Worm (Caenorhabditis elegans) whole organism, L2 larva: ENCODE measurements around the gene nhr-212.

ENCODE experiments used
- blmp-1 ChIP-seq: sonication (generic microtip); optimal IDR thresholded peaks from 2 replicates; lab custom pipeline; 2017; ENCODE audit warnings: missing genetic modification characterization, mild to moderate bottlenecking, missing compliant biosample characterization, antibody characterized with exemption, moderate library complexity; ENCODE audit not compliant: insufficient read depth
- elt-1 ChIP-seq: fragments of 150-350 bp; optimal IDR thresholded peaks from 2 replicates; lab custom pipeline; 2014; ENCODE audit warnings: missing biosample characterization, missing genetic modification characterization
- nhr-11 ChIP-seq: fragments of 150-350 bp; optimal IDR thresholded peaks from 2 replicates; lab custom pipeline; 2014; ENCODE audit warnings: missing biosample characterization, missing genetic modification characterization
- zag-1 ChIP-seq: fragments of 150-350 bp; optimal IDR thresholded peaks from 2 replicates; lab custom pipeline; 2014; ENCODE audit warnings: missing biosample characterization, missing genetic modification characterization
- ztf-11 ChIP-seq: sonication (generic microtip); optimal IDR thresholded peaks from 2 replicates; lab custom pipeline; 2017; ENCODE audit warnings: missing biosample characterization, missing genetic modification characterization

DNA sequence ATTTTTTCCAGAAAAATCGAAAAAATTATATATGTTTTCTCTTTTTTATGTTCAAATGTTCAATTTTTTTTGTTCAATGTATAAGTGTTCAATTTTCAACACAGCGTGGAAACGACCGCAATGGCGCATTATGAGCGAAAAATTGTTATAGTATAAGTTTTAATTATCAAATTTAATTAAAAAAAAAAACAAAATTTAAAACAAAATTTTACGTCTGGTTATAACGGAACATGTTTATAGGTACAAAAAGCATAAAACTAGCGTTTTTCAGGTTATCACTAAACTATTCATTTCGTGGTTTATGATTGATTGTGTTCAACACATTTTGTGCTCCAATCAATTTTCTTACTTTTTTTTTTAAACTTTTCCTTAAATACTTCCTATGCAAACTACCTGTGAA is 4.7 kb downstream of the nhr-212 start, which contains the start of gene nhr-106:
- TF ChIP-seq blmp-1 (tag; lab: Kevin White, UChicago) (no peak), zag-1 (no peak), nhr-11 (no peak), elt-1 (tag; lab: Kevin White, UChicago) (no peak), ztf-11 (no peak)
